Worm (Caenorhabditis elegans) whole organism, L3 larva: ENCODE data around the gene ZK1055.6.

ENCODE experiments used
- R02D3.7 ChIP-seq: fragments of 150-350 bp; optimal IDR thresholded peaks from 2 replicates; lab custom pipeline; 2014; ENCODE audit warnings: missing biosample characterization, missing genetic modification characterization
- aly-2 ChIP-seq: fragments of 150-350 bp; optimal IDR thresholded peaks from 2 replicates; lab custom pipeline; 2014; ENCODE audit warnings: missing biosample characterization, missing genetic modification characterization
- ama-1 ChIP-seq: fragments of 150-350 bp; optimal IDR thresholded peaks from 2 replicates; lab custom pipeline; 2018
- ceh-9 ChIP-seq: sonication (generic microtip); optimal IDR thresholded peaks from 2 replicates; lab custom pipeline; 2018; ENCODE audit warnings: missing biosample characterization, missing genetic modification characterization
- egl-27 ChIP-seq: sonication (generic microtip); optimal IDR thresholded peaks from 4 replicates; lab custom pipeline; 2017; ENCODE audit warnings: missing biosample characterization, missing genetic modification reagents, missing genetic modification characterization
- fos-1 ChIP-seq: fragments of 150-350 bp; optimal IDR thresholded peaks from 2 replicates; lab custom pipeline; 2014; ENCODE audit warnings: missing biosample characterization, missing genetic modification characterization
- nhr-11 ChIP-seq: fragments of 150-350 bp; optimal IDR thresholded peaks from 2 replicates; lab custom pipeline; 2014; ENCODE audit warnings: missing biosample characterization, missing genetic modification characterization
- nhr-12 ChIP-seq: fragments of 150-350 bp; optimal IDR thresholded peaks from 2 replicates; lab custom pipeline; 2014; ENCODE audit warnings: missing biosample characterization, missing genetic modification characterization
- nhr-77 ChIP-seq: fragments of 150-350 bp; optimal IDR thresholded peaks from 2 replicates; lab custom pipeline; 2014; ENCODE audit warnings: missing biosample characterization, missing genetic modification characterization
- pha-4 ChIP-seq: fragments of 150-350 bp; optimal IDR thresholded peaks from 2 replicates; lab custom pipeline; 2014; ENCODE audit warnings: missing biosample characterization, missing genetic modification reagents, missing genetic modification characterization
- snpc-4 ChIP-seq: fragments of 150-350 bp; optimal IDR thresholded peaks from 2 replicates; lab custom pipeline; 2014; ENCODE audit warnings: missing biosample characterization, missing genetic modification characterization
- unc-62 ChIP-seq: fragments of 150-350 bp; sonication (generic microtip); optimal IDR thresholded peaks from 4 replicates; lab custom pipeline; 2014; ENCODE audit warnings: missing biosample characterization, missing genetic modification reagents, missing genetic modification characterization
- zag-1 ChIP-seq: fragments of 150-350 bp; optimal IDR thresholded peaks from 2 replicates; lab custom pipeline; 2014; ENCODE audit warnings: missing biosample characterization, missing genetic modification characterization

ce11 chrV:6590283-6590682, 12.1 kb downstream of the ZK1055.6 start, which contains the start of gene ZK1055.2:
- no peak for TF ChIP-seq ceh-9
- TF ChIP-seq R02D3.7, result no peak
- no peak for TF ChIP-seq aly-2
- TF ChIP-seq nhr-12, result no peak
- no peak for TF ChIP-seq unc-62 (GFP tag; lab: Kevin White, UChicago)
- TF ChIP-seq pha-4, result no peak
- no peak for TF ChIP-seq nhr-77
- TF ChIP-seq ama-1 (lab: Kevin White, UChicago), result no peak
- TF ChIP-seq egl-27 (tag; lab: Kevin White, UChicago), result no peak
- no peak for TF ChIP-seq zag-1 (tag; lab: Kevin White, UChicago)
- no peak for TF ChIP-seq fos-1
- no peak for TF ChIP-seq nhr-11 (tag; lab: Kevin White, UChicago)
- TF ChIP-seq snpc-4, result no peak
